Fruit fly (Drosophila melanogaster) whole organism, wandering third instar larva: Measurements from ENCODE around the gene Cln7.
A peak's percentile ranks its signal among the peaks of the same experiment; 100 is the strongest.

Experiments
- Abd-B ChIP-seq: fragments of >200 bp; optimal IDR thresholded peaks from 2 replicates; lab custom pipeline; 2017; ENCODE audit warnings: missing biosample characterization, missing genetic modification characterization
- CG32264 ChIP-seq: fragments of 200-800 bp; sonication (Bioruptor generic); optimal IDR thresholded peaks from 2 replicates; lab custom pipeline; 2016; ENCODE audit warnings: missing biosample characterization, missing genetic modification characterization
- CG9705 ChIP-seq: fragments of 200-800 bp; sonication (Bioruptor generic); optimal IDR thresholded peaks from 2 replicates; lab custom pipeline; 2018; ENCODE audit warnings: missing biosample characterization, mild to moderate bottlenecking, missing genetic modification characterization
- CrebA ChIP-seq: fragments of 200-800 bp; sonication (Bioruptor generic); optimal IDR thresholded peaks from 2 replicates; lab custom pipeline; 2016; ENCODE audit warnings: missing biosample characterization, mild to moderate bottlenecking, missing genetic modification characterization, borderline replicate concordance
- Dfd ChIP-seq: fragments of >200 bp; optimal IDR thresholded peaks from 2 replicates; lab custom pipeline; 2017; ENCODE audit warnings: missing biosample characterization, missing genetic modification characterization
- Dif ChIP-seq: fragments of 200-275, 200-300 bp; sonication (Bioruptor generic); optimal IDR thresholded peaks from 2 replicates; lab custom pipeline; 2018; ENCODE audit warnings: missing biosample characterization, missing genetic modification characterization; ENCODE audit not compliant: partially characterized antibody
- GATAd ChIP-seq: sonication (Bioruptor generic); optimal IDR thresholded peaks from 2 replicates; lab custom pipeline; 2016; ENCODE audit warnings: missing biosample characterization, missing genetic modification characterization
- HLH106 ChIP-seq: fragments of 200-800 bp; optimal IDR thresholded peaks from 3 replicates; lab custom pipeline; 2019; ENCODE audit warnings: missing biosample characterization, mild to moderate bottlenecking, missing genetic modification characterization, moderate library complexity
- Hnf4 ChIP-seq: fragments of 200-800 bp; sonication (Bioruptor generic); optimal IDR thresholded peaks from 2 replicates; lab custom pipeline; 2016; ENCODE audit warnings: missing biosample characterization, mild to moderate bottlenecking, missing genetic modification characterization
- Hr78 ChIP-seq: fragments of >200 bp; optimal IDR thresholded peaks from 2 replicates; lab custom pipeline; 2017; ENCODE audit warnings: missing biosample characterization, missing genetic modification characterization
- Hr83 ChIP-seq: fragments of 200-300 bp; sonication (Bioruptor generic); optimal IDR thresholded peaks from 2 replicates; lab custom pipeline; 2016; ENCODE audit warnings: missing biosample characterization, mild to moderate bottlenecking, missing genetic modification characterization, moderate library complexity; ENCODE audit not compliant: poor library complexity, severe bottlenecking
- Jra ChIP-seq: sonication (Bioruptor generic); optimal IDR thresholded peaks from 2 replicates; lab custom pipeline; 2016; ENCODE audit warnings: missing biosample characterization, missing genetic modification characterization
- Mio ChIP-seq: sonication (Bioruptor generic); optimal IDR thresholded peaks from 2 replicates; lab custom pipeline; 2016; ENCODE audit warnings: missing biosample characterization, missing genetic modification characterization
- Myc ChIP-seq: fragments of >200 bp; optimal IDR thresholded peaks from 2 replicates; lab custom pipeline; 2017
- N ChIP-seq: fragments of >200 bp; optimal IDR thresholded peaks from 2 replicates; lab custom pipeline; 2018; ENCODE audit warnings: missing biosample characterization, missing external identifiers, missing genetic modification characterization
- OdsH ChIP-seq: fragments of 200-800 bp; sonication (Bioruptor generic); optimal IDR thresholded peaks from 2 replicates; lab custom pipeline; 2016; ENCODE audit warnings: missing biosample characterization, mild to moderate bottlenecking, missing genetic modification characterization
- Rel ChIP-seq, 2 experiments: fragments of 200-800 bp; sonication (Bioruptor generic) in 1 of 2; optimal IDR thresholded peaks; 2 replicates in 1 of 2; 3 replicates in 1 of 2; lab custom pipeline; 2016 to 2019; ENCODE audit warnings: mild to moderate bottlenecking in 2 of 2, missing biosample characterization in 2 of 2, missing genetic modification characterization in 2 of 2, moderate library complexity in 1 of 2
- Sp1 ChIP-seq: fragments of 200-800 bp; sonication (Bioruptor generic); optimal IDR thresholded peaks from 3 replicates; lab custom pipeline; 2019; ENCODE audit warnings: missing biosample characterization, mild to moderate bottlenecking, missing genetic modification characterization, moderate library complexity
- Vsx2 ChIP-seq: fragments of 200-300, 225-300 bp; sonication (Bioruptor generic); optimal IDR thresholded peaks from 2 replicates; lab custom pipeline; 2018; ENCODE audit warnings: missing biosample characterization, missing genetic modification characterization; ENCODE audit not compliant: partially characterized antibody
- br ChIP-seq: fragments of 200-800 bp; sonication (Bioruptor generic); optimal IDR thresholded peaks from 2 replicates; lab custom pipeline; 2016; ENCODE audit warnings: missing biosample characterization, missing genetic modification characterization
- brk ChIP-seq: fragments of 200-800 bp; sonication (Bioruptor generic); optimal IDR thresholded peaks from 2 replicates; lab custom pipeline; 2016; ENCODE audit warnings: missing biosample characterization, mild to moderate bottlenecking, missing genetic modification characterization
- dl ChIP-seq, 2 experiments: fragments of 175-275, 200-275 bp in 1 of 2; fragments of 200-275 bp in 1 of 2; sonication (Bioruptor generic); optimal IDR thresholded peaks; lab custom pipeline; 2018; ENCODE audit warnings: mild to moderate bottlenecking in 2 of 2, missing biosample characterization in 2 of 2, missing genetic modification characterization in 2 of 2, moderate library complexity in 2 of 2; ENCODE audit not compliant: partially characterized antibody in 2 of 2, insufficient read depth in 1 of 2
- dmrt93B ChIP-seq: fragments of 200-800 bp; sonication (Bioruptor generic); optimal IDR thresholded peaks from 2 replicates; lab custom pipeline; 2018; ENCODE audit warnings: missing biosample characterization, mild to moderate bottlenecking, missing genetic modification characterization
- dsf ChIP-seq: sonication (Bioruptor generic); optimal IDR thresholded peaks from 2 replicates; lab custom pipeline; 2016; ENCODE audit warnings: missing biosample characterization, missing genetic modification characterization, borderline replicate concordance
- ey ChIP-seq: fragments of 200-800 bp; sonication (Bioruptor generic); optimal IDR thresholded peaks from 2 replicates; lab custom pipeline; 2016; ENCODE audit warnings: missing biosample characterization, missing genetic modification characterization
- foxo ChIP-seq, 2 experiments: fragments of 200-800 bp; sonication (Bioruptor generic); optimal IDR thresholded peaks; 2 replicates in 1 of 2; 3 replicates in 1 of 2; lab custom pipeline; 2016 to 2017; ENCODE audit warnings: missing biosample characterization in 2 of 2, missing genetic modification characterization in 2 of 2
- fru ChIP-seq: fragments of 200-800 bp; sonication (Bioruptor generic); optimal IDR thresholded peaks from 3 replicates; lab custom pipeline; 2016; ENCODE audit warnings: missing biosample characterization, mild to moderate bottlenecking, missing genetic modification characterization
- h ChIP-seq: fragments of 200-800 bp; sonication (Bioruptor generic); optimal IDR thresholded peaks from 3 replicates; lab custom pipeline; 2016; ENCODE audit warnings: missing biosample characterization, mild to moderate bottlenecking, missing genetic modification characterization
- jim ChIP-seq: fragments of 175-275, 200-325 bp; sonication (Bioruptor generic); optimal IDR thresholded peaks from 2 replicates; lab custom pipeline; 2016; ENCODE audit warnings: missing biosample characterization, mild to moderate bottlenecking, missing genetic modification characterization
- lola ChIP-seq: fragments of >200 bp; optimal IDR thresholded peaks from 2 replicates; lab custom pipeline; 2017; ENCODE audit warnings: missing biosample characterization, missing genetic modification characterization
- pan ChIP-seq: fragments of >200 bp; optimal IDR thresholded peaks from 2 replicates; lab custom pipeline; 2017
- psq ChIP-seq: fragments of 200-800 bp; sonication (Bioruptor generic); optimal IDR thresholded peaks from 3 replicates; lab custom pipeline; 2017; ENCODE audit warnings: missing biosample characterization, mild to moderate bottlenecking, missing genetic modification characterization, moderate library complexity
- rgr ChIP-seq: fragments of 200-800 bp; sonication (Bioruptor generic); optimal IDR thresholded peaks from 3 replicates; lab custom pipeline; 2016; ENCODE audit warnings: missing biosample characterization, mild to moderate bottlenecking, missing genetic modification characterization
- sage ChIP-seq: fragments of 200-800 bp; sonication (Bioruptor generic); optimal IDR thresholded peaks from 2 replicates; lab custom pipeline; 2016; ENCODE audit warnings: missing biosample characterization, mild to moderate bottlenecking, missing genetic modification characterization
- sv ChIP-seq: fragments of 200-800 bp; sonication (Bioruptor generic); optimal IDR thresholded peaks from 3 replicates; lab custom pipeline; 2016; ENCODE audit warnings: missing biosample characterization, missing genetic modification characterization
- tai ChIP-seq: sonication (Bioruptor generic); optimal IDR thresholded peaks from 2 replicates; lab custom pipeline; 2016; ENCODE audit warnings: missing biosample characterization, missing genetic modification characterization
- usp ChIP-seq: fragments of >200 bp; optimal IDR thresholded peaks from 2 replicates; lab custom pipeline; 2017; ENCODE audit warnings: missing biosample characterization, missing genetic modification characterization
- woc ChIP-seq: sonication (Bioruptor generic); optimal IDR thresholded peaks from 2 replicates; lab custom pipeline; 2016; ENCODE audit warnings: missing biosample characterization, mild to moderate bottlenecking, missing genetic modification characterization

Gene Cln7

dm6 chr3L:7328567-7329253 is 16.3 kb downstream of the Cln7 start, which contains the start of the genes mrva, CG42307 and mus312 (continued):
- TF ChIP-seq dl (GFP tag; optimal IDR thresholded peaks at IDR 0.05; lab: Kevin White, UChicago; ENCODE audit: insufficient read depth in 1 of 2, partially characterized antibody in 2 of 2) (no peak), pan (lab: Kevin White, UChicago) (no peak), brk (GFP tag; lab: Kevin White, UChicago) (no peak), dsf (no peak), Myc (lab: Kevin White, UChicago) (no peak), usp (GFP tag; lab: Kevin White, UChicago) (no peak), br (no peak), sv (GFP tag; lab: Kevin White, UChicago) (peak; percentile 78), Hr83 (GFP tag; lab: Kevin White, UChicago) (no peak), Hnf4 (GFP tag; lab: Kevin White, UChicago) (no peak), Hr78 (no peak), Sp1 (GFP tag; lab: Kevin White, UChicago) (peak; percentile 90), N (no peak)

- no peak for TF ChIP-seq dl (GFP tag; optimal IDR thresholded peaks at IDR 0.05; lab: Kevin White, UChicago; ENCODE audit: insufficient read depth in 1 of 2, partially characterized antibody in 2 of 2)
- no peak for TF ChIP-seq lola (GFP tag; lab: Kevin White, UChicago)
- no peak for TF ChIP-seq N
- no peak for TF ChIP-seq fru (GFP tag; lab: Kevin White, UChicago)
- no peak for TF ChIP-seq Hr83 (GFP tag; lab: Kevin White, UChicago)
- TF ChIP-seq Myc (lab: Kevin White, UChicago): no peak
- TF ChIP-seq Vsx2 (GFP tag; lab: Kevin White, UChicago): no peak
- TF ChIP-seq psq (GFP tag; lab: Kevin White, UChicago): no peak
- no peak for TF ChIP-seq dmrt93B (GFP tag; lab: Kevin White, UChicago)
- TF ChIP-seq foxo (GFP tag; optimal IDR thresholded peaks at IDR 0.05; lab: Kevin White, UChicago): no peak
- TF ChIP-seq HLH106 (tag; lab: Kevin White, UChicago): no peak
- TF ChIP-seq CrebA (GFP tag; lab: Kevin White, UChicago): no peak
- no peak for TF ChIP-seq Sp1 (GFP tag; lab: Kevin White, UChicago)
- TF ChIP-seq GATAd (GFP tag; lab: Kevin White, UChicago): no peak
- TF ChIP-seq ey (GFP tag; lab: Kevin White, UChicago): no peak
- TF ChIP-seq Hr78: no peak
- no peak for TF ChIP-seq h (GFP tag; lab: Kevin White, UChicago)
Measured at dm6 chr3L:7326676-7327075, 18.3 kb downstream of the Cln7 start.

- TF ChIP-seq Sp1 (GFP tag; lab: Kevin White, UChicago) (peak; percentile 48), Hr83 (GFP tag; lab: Kevin White, UChicago) (no peak), psq (GFP tag; lab: Kevin White, UChicago) (peak; percentile 40), CrebA (GFP tag; lab: Kevin White, UChicago) (no peak), HLH106 (tag; lab: Kevin White, UChicago) (peak; percentile 60), OdsH (peak; percentile 27), Rel (GFP tag; optimal IDR thresholded peaks at IDR 0.05; lab: Kevin White, UChicago) (no peak), Rel (tag; optimal IDR thresholded peaks at IDR 0.05; lab: Kevin White, UChicago) (no peak), CG9705 (GFP tag; lab: Kevin White, UChicago) (no peak), rgr (GFP tag; lab: Kevin White, UChicago) (peak; percentile 63), sv (GFP tag; lab: Kevin White, UChicago) (peak; percentile 69), Dfd (no peak), Myc (lab: Kevin White, UChicago) (peak; percentile 54), Vsx2 (GFP tag; lab: Kevin White, UChicago) (no peak), h (GFP tag; lab: Kevin White, UChicago) (peak; percentile 55), dsf (peak; percentile 17), Dif (GFP tag; lab: Kevin White, UChicago) (no peak), dl (GFP tag; optimal IDR thresholded peaks at IDR 0.05; lab: Kevin White, UChicago; ENCODE audit: insufficient read depth in 1 of 2, partially characterized antibody in 2 of 2) (no peak), CG32264 (GFP tag; lab: Kevin White, UChicago) (no peak), fru (GFP tag; lab: Kevin White, UChicago) (no peak), Hr78 (no peak), tai (GFP tag; lab: Kevin White, UChicago) (no peak), Mio (GFP tag; lab: Kevin White, UChicago) (no peak), usp (GFP tag; lab: Kevin White, UChicago) (no peak), sage (GFP tag; lab: Kevin White, UChicago) (no peak), Abd-B (no peak), ey (GFP tag; lab: Kevin White, UChicago) (peak; percentile 26), dmrt93B (GFP tag; lab: Kevin White, UChicago) (no peak), lola (GFP tag; lab: Kevin White, UChicago) (no peak), Hnf4 (GFP tag; lab: Kevin White, UChicago) (no peak), br (no peak), Jra (GFP tag; lab: Kevin White, UChicago) (no peak), jim (GFP tag; lab: Kevin White, UChicago) (no peak), pan (lab: Kevin White, UChicago) (no peak), foxo (GFP tag; optimal IDR thresholded peaks at IDR 0.05; lab: Kevin White, UChicago) (peak in 1 of 2 experiments; percentile 72), GATAd (GFP tag; lab: Kevin White, UChicago) (no peak), brk (GFP tag; lab: Kevin White, UChicago) (no peak), woc (GFP tag; lab: Kevin White, UChicago) (peak; percentile 47), N (no peak)
Measured at dm6 chr3L:7323348-7323747, 21.6 kb downstream of the Cln7 start, which contains the start of the genes RhoGEF4 and Rint1. Gene RhoGEF4 (minus strand): TSS chr3L:7323411. Gene Rint1 (plus strand): TSS chr3L:7323619.
